Fruit fly (Drosophila melanogaster) whole organism, pupa: ENCODE results near the gene CG10959.

Experiments used
- CG10348 ChIP-seq: fragments of 200-800 bp; sonication (Bioruptor generic); IDR thresholded peaks from 2 replicates; pipeline ENCODE4 v1.3.6; 2022; ENCODE audit warnings: missing biosample characterization, missing genetic modification characterization
- CG12605 ChIP-seq: fragments of 200-800 bp; sonication (Bioruptor generic); IDR thresholded peaks from 2 replicates; pipeline ENCODE4 v1.3.6; 2022; ENCODE audit warnings: missing biosample characterization, missing genetic modification characterization
- CG13204 ChIP-seq: fragments of 200-800 bp; sonication (Bioruptor generic); optimal IDR thresholded peaks from 2 replicates; lab custom pipeline; 2018; ENCODE audit warnings: missing biosample characterization, mild to moderate bottlenecking, missing genetic modification characterization, moderate library complexity
- CG14655 ChIP-seq: fragments of 200-800 bp; sonication (Bioruptor generic); optimal IDR thresholded peaks from 3 replicates; lab custom pipeline; 2017; ENCODE audit warnings: mild to moderate bottlenecking, missing biosample characterization, missing genetic modification reagents, missing genetic modification characterization
- CG15710 ChIP-seq: fragments of 200-800 bp; sonication (Bioruptor generic); optimal IDR thresholded peaks from 2 replicates; lab custom pipeline; 2018; ENCODE audit warnings: missing biosample characterization, mild to moderate bottlenecking, missing genetic modification characterization, moderate library complexity
- CG17806 ChIP-seq: fragments of 200-800 bp; sonication (Bioruptor generic); optimal IDR thresholded peaks from 2 replicates; lab custom pipeline; 2018; ENCODE audit warnings: missing biosample characterization, mild to moderate bottlenecking, missing genetic modification characterization, moderate library complexity
- CG32121 ChIP-seq: fragments of 200-800 bp; sonication (Bioruptor generic); IDR thresholded peaks from 2 replicates; pipeline ENCODE4 v1.3.6; 2022; ENCODE audit warnings: missing biosample characterization, missing genetic modification characterization
- CG34367 ChIP-seq: fragments of 200-800 bp; sonication (Bioruptor generic); optimal IDR thresholded peaks from 2 replicates; lab custom pipeline; 2018; ENCODE audit warnings: missing biosample characterization, mild to moderate bottlenecking, missing genetic modification characterization
- CG4496 ChIP-seq: fragments of 200-800 bp; sonication (Bioruptor generic); IDR thresholded peaks from 3 replicates; pipeline ENCODE4 v1.3.6; 2022; ENCODE audit warnings: missing biosample characterization, missing genetic modification characterization
- CG8159 ChIP-seq: fragments of 200-800 bp; sonication (Bioruptor generic); optimal IDR thresholded peaks from 3 replicates; lab custom pipeline; 2018; ENCODE audit warnings: missing biosample characterization, mild to moderate bottlenecking, missing genetic modification characterization, moderate library complexity
- CG8301 ChIP-seq: fragments of 200-800 bp; sonication (Bioruptor generic); optimal IDR thresholded peaks from 2 replicates; lab custom pipeline; 2018; ENCODE audit warnings: missing biosample characterization, mild to moderate bottlenecking, missing genetic modification characterization
- CG9948 ChIP-seq: fragments of 200-800 bp; sonication (Bioruptor generic); optimal IDR thresholded peaks from 2 replicates; lab custom pipeline; 2018; ENCODE audit warnings: missing biosample characterization, mild to moderate bottlenecking, missing genetic modification characterization, moderate library complexity
- D1 ChIP-seq: fragments of 200-800 bp; sonication (Bioruptor generic); optimal IDR thresholded peaks from 2 replicates; lab custom pipeline; 2018; ENCODE audit warnings: missing biosample characterization, mild to moderate bottlenecking, missing genetic modification characterization, moderate library complexity
- EcR ChIP-seq: fragments of 200-800 bp; sonication (Bioruptor generic); optimal IDR thresholded peaks from 3 replicates; lab custom pipeline; 2019; ENCODE audit warnings: missing biosample characterization, missing genetic modification characterization, mild to moderate bottlenecking, moderate library complexity, missing genetic modification reagents
- Ets98B ChIP-seq: fragments of 200-800 bp; sonication (Bioruptor generic); IDR thresholded peaks from 2 replicates; pipeline ENCODE4 v1.3.6; 2022; ENCODE audit warnings: missing biosample characterization, missing genetic modification characterization
- Pif1A ChIP-seq: fragments of 200-800 bp; sonication (Bioruptor generic); optimal IDR thresholded peaks from 3 replicates; lab custom pipeline; 2016; ENCODE audit warnings: missing biosample characterization, missing genetic modification characterization
- Pif1B ChIP-seq: fragments of 200-800 bp; sonication (Bioruptor generic); optimal IDR thresholded peaks from 3 replicates; lab custom pipeline; 2016; ENCODE audit warnings: missing biosample characterization, missing genetic modification characterization
- Snoo ChIP-seq: fragments of 200-800 bp; sonication (Bioruptor generic); optimal IDR thresholded peaks from 3 replicates; lab custom pipeline; 2017; ENCODE audit warnings: missing biosample characterization, mild to moderate bottlenecking, missing genetic modification characterization, inconsistent platforms
- fd96Ca ChIP-seq: fragments of 200-800 bp; sonication (Bioruptor generic); IDR thresholded peaks from 3 replicates; pipeline ENCODE4 v1.3.6; 2022; ENCODE audit warnings: missing biosample characterization, missing genetic modification characterization
- gl ChIP-seq: fragments of 200-800 bp; sonication (Bioruptor generic); optimal IDR thresholded peaks from 2 replicates; lab custom pipeline; 2018; ENCODE audit warnings: missing biosample characterization, mild to moderate bottlenecking, missing genetic modification characterization
- rn ChIP-seq: fragments of 200-800 bp; sonication (Bioruptor generic); IDR thresholded peaks from 2 replicates; pipeline ENCODE4 v1.3.6; 2022; ENCODE audit warnings: missing biosample characterization, missing genetic modification characterization

CG10959 gene

dm6 chrX:8192191-8192590 is 43.6 kb downstream of the CG10959 start:
- TF ChIP-seq CG10348 (no peak), Pif1B (GFP tag; lab: Kevin White, UChicago) (no peak), Ets98B (GFP tag; lab: Robert Waterston, UW) (no peak), gl (tag; lab: Kevin White, UChicago) (no peak), CG34367 (tag; lab: Kevin White, UChicago) (no peak), Snoo (tag; lab: Kevin White, UChicago) (no peak), EcR (GFP tag; lab: Kevin White, UChicago) (no peak), fd96Ca (no peak), D1 (tag; lab: Kevin White, UChicago) (no peak), CG4496 (no peak), CG15710 (tag; lab: Kevin White, UChicago) (no peak), CG8159 (no peak), CG9948 (tag; lab: Kevin White, UChicago) (no peak), Pif1A (GFP tag; lab: Kevin White, UChicago) (no peak), CG32121 (GFP tag; lab: Robert Waterston, UW) (no peak), CG17806 (no peak), CG8301 (tag; lab: Kevin White, UChicago) (no peak), CG13204 (GFP tag; lab: Kevin White, UChicago) (no peak), rn (no peak), CG14655 (no peak)

- TF ChIP-seq CG8301 (tag; lab: Kevin White, UChicago) (no peak), fd96Ca (0 out of 3 replicates have a peak, but pooled peaks have one; percentile 43), gl (tag; lab: Kevin White, UChicago) (no peak), Pif1A (GFP tag; lab: Kevin White, UChicago) (no peak), D1 (tag; lab: Kevin White, UChicago) (no peak), CG9948 (tag; lab: Kevin White, UChicago) (no peak), CG8159 (peak; percentile 1), CG13204 (GFP tag; lab: Kevin White, UChicago) (peak; percentile 95), EcR (GFP tag; lab: Kevin White, UChicago) (peak; percentile 68), rn (no peak), CG17806 (no peak), CG14655 (no peak), CG12605 (GFP tag; lab: Robert Waterston, UW) (peak; percentile 44; the same call in 1 of the 2 replicates), Pif1B (GFP tag; lab: Kevin White, UChicago) (no peak), Ets98B (GFP tag; lab: Robert Waterston, UW) (peak; percentile 62; the same call in 1 of the 2 replicates), CG34367 (tag; lab: Kevin White, UChicago) (no peak), CG10348 (no peak), CG32121 (GFP tag; lab: Robert Waterston, UW) (peak; percentile 59), CG4496 (0 out of 3 replicates have a peak, but pooled peaks have one; percentile 60), CG15710 (tag; lab: Kevin White, UChicago) (no peak), Snoo (tag; lab: Kevin White, UChicago) (peak; percentile 6)
Measured at dm6 chrX:8193017-8193556, 44.5 kb downstream of the CG10959 start.

dm6 chrX:8194559-8194958 is 46.0 kb downstream of the CG10959 start:
- TF ChIP-seq CG13204 (GFP tag; lab: Kevin White, UChicago), result peak; percentile 48
- TF ChIP-seq Pif1B (GFP tag; lab: Kevin White, UChicago), result no peak

- TF ChIP-seq rn (no peak), CG34367 (tag; lab: Kevin White, UChicago) (no peak), EcR (GFP tag; lab: Kevin White, UChicago) (no peak), Pif1B (GFP tag; lab: Kevin White, UChicago) (no peak)
Measured at dm6 chrX:8195449-8196156, 47.0 kb downstream of the CG10959 start.

- TF ChIP-seq Ets98B (GFP tag; lab: Robert Waterston, UW), result no peak
- TF ChIP-seq CG8301 (tag; lab: Kevin White, UChicago), result peak; percentile 24
- peak; percentile 51 for TF ChIP-seq CG14655
- TF ChIP-seq CG8159, result peak; percentile 38
- TF ChIP-seq CG4496, result no peak
- TF ChIP-seq Pif1B (GFP tag; lab: Kevin White, UChicago), result no peak
- TF ChIP-seq CG34367 (tag; lab: Kevin White, UChicago), result no peak
- TF ChIP-seq CG32121 (GFP tag; lab: Robert Waterston, UW), result no peak
- TF ChIP-seq Snoo (tag; lab: Kevin White, UChicago), result peak; percentile 25
- peak; percentile 23 for TF ChIP-seq CG9948 (tag; lab: Kevin White, UChicago)
- TF ChIP-seq rn, result no peak
- TF ChIP-seq CG12605 (GFP tag; lab: Robert Waterston, UW), result no peak
- TF ChIP-seq EcR (GFP tag; lab: Kevin White, UChicago), result no peak
- no peak for TF ChIP-seq fd96Ca
- no peak for TF ChIP-seq CG10348
- TF ChIP-seq gl (tag; lab: Kevin White, UChicago), result no peak
- TF ChIP-seq Pif1A (GFP tag; lab: Kevin White, UChicago), result no peak
- no peak for TF ChIP-seq CG17806
- no peak for TF ChIP-seq D1 (tag; lab: Kevin White, UChicago)
- TF ChIP-seq CG15710 (tag; lab: Kevin White, UChicago), result no peak
- TF ChIP-seq CG13204 (GFP tag; lab: Kevin White, UChicago), result no peak
Measured at dm6 chrX:8196157-8196526, 47.6 kb downstream of the CG10959 start.
